Worm (Caenorhabditis elegans): ENCODE measurements around the gene C03B1.4.
A peak's percentile ranks its signal among the peaks of the same experiment; 100 is the strongest.

C03B1.4 gene

DNA sequence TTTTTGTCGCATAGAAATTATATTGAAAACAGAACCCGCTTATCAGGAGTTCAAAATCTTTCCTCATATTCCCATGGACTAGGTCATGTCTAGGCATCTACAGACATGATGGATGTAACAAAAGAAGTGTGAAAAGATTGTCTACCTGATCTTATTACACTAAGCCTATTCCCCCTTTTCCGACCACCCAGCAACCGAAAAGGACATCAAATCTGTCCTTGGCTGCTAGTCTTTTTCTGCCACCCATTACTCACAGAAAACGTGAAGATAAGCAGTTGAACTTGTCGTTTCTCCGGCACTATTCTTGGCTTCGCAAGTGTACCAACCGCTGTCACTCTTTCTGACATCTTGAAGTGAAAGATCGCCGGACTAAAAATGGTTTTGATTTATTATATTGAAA is 18.6 kb downstream of the C03B1.4 start:
- no peak for TF ChIP-seq ZK546.5 (tag; optimal IDR thresholded peaks at IDR 0.05)
- TF ChIP-seq nhr-23 (tag; optimal IDR thresholded peaks at IDR 0.05) = peak; percentile 4
- TF ChIP-seq ceh-16 (tag; optimal IDR thresholded peaks at IDR 0.05) = no peak
- peak; percentile 85 for TF ChIP-seq elt-1 (tag; optimal IDR thresholded peaks at IDR 0.05)
- peak; percentile 86 for TF ChIP-seq nhr-25 (tag; optimal IDR thresholded peaks at IDR 0.05)

DNA sequence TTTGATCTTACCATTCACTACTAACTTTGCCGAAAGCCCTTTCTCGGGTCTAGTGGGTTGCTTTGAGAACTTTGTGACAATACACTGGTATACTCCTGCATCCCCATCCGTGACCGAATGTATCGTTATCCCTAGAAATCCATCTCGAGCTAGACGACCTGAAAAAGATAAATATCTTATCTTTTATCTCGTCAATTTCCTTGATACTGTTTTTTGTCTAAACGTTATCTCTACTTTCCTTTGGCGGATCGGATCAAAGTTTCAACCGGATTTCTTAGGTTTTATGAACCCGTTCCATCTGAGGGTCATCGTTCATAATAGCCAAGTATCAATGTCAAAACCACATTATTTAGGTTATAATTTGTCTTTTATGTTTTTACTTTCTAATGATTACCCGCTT is 20.2 kb downstream of the C03B1.4 start:
- TF ChIP-seq mdl-1 (tag; optimal IDR thresholded peaks at IDR 0.05) = no peak
- peak; percentile 55 for TF ChIP-seq elt-1 (tag; optimal IDR thresholded peaks at IDR 0.05)

DNA sequence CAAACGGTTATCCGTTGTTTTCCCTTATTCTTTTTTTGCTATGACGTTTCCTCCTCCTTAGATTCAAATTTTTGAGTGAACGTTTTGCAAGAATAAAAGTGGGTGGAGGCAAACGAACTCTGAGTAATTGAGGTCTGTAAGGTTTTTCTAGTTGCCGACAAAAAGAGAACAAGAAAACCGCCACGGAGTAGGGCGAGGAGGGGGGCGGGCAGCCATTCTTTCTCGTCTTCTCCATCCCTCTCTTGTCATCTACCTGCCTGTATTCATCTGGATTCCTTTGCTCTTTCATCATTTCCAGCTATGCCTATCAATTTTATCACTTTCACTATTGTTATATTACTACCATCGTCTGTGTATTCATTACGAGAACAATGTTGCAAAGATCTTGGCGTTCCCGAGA is 20.9 kb downstream of the C03B1.4 start, which contains the start of gene igdb-3:
Gene igdb-3 (plus strand): TSS at position 301 of the 400 bp plus-strand sequence.
- TF ChIP-seq tbx-2 (tag; optimal IDR thresholded peaks at IDR 0.05) = no peak
- TF ChIP-seq hmg-11 (tag; optimal IDR thresholded peaks at IDR 0.05) = no peak
- no peak for TF ChIP-seq pha-4 (tag; optimal IDR thresholded peaks at IDR 0.05)
- no peak for TF ChIP-seq sea-2 (GFP tag; optimal IDR thresholded peaks at IDR 0.05)
- no peak for TF ChIP-seq ztf-4 (tag; optimal IDR thresholded peaks at IDR 0.05)
- TF ChIP-seq pqm-1 (tag; optimal IDR thresholded peaks at IDR 0.05) = no peak
- no peak for TF ChIP-seq jun-1 (tag; optimal IDR thresholded peaks at IDR 0.05)
- TF ChIP-seq nhr-23 (tag; optimal IDR thresholded peaks at IDR 0.05) = no peak
- TF ChIP-seq lin-15B (tag; optimal IDR thresholded peaks at IDR 0.05) = no peak

DNA sequence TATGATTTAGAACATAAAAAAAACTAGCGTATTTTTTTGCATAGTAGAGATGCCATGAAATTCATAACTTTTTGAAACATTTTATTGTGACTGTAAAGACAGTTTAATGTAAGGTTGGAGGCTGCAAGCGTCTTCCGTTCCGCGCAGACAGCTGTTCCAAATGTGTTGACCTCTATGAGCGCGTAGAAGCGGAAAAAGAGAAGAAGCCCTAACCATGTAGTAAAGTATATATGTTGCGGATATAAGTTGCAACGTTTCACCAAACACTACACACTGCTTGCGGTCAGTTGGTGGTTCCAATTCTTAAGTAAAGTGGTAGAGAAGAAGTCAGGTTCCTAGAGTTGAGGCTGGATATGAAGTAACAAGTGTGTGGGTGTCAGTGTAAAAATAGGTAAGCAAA is 24.3 kb downstream of the C03B1.4 start:
- no peak for TF ChIP-seq ZK546.5 (tag; optimal IDR thresholded peaks at IDR 0.05)

DNA sequence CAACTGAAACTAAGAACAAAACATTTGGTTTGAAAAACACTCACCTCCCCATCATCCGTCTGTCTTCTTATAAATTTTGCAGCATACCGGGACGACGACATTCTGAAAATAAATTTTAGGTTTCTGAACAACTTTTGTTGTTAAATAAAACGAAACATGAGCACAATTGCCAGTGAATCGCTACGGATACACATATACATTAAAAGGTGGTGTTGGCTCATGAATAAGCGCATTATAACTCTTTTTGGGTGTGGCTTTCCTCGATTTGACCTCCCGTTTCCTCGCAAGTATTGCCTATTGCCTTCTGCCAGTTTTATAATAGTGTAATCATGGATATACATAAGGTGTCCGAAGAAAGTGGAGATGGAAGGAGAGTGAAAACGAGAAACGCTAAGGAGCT is 27.2 kb downstream of the C03B1.4 start, which contains the start of gene igcm-2:
Gene igcm-2 (minus strand): TSS at position 101 of the 400 bp plus-strand sequence.
- TF ChIP-seq pha-4 (tag; optimal IDR thresholded peaks at IDR 0.05) = no peak
- TF ChIP-seq ceh-9 (tag; optimal IDR thresholded peaks at IDR 0.05) = no peak
- TF ChIP-seq aly-2 (tag; optimal IDR thresholded peaks at IDR 0.05) = no peak
- TF ChIP-seq mml-1 (tag; optimal IDR thresholded peaks at IDR 0.05) = no peak
- no peak for TF ChIP-seq R02D3.7 (tag; optimal IDR thresholded peaks at IDR 0.05)
- TF ChIP-seq jun-1 (tag; optimal IDR thresholded peaks at IDR 0.05) = no peak
- no peak for TF ChIP-seq ztf-11 (tag; optimal IDR thresholded peaks at IDR 0.05)
- TF ChIP-seq mdl-1 (tag; optimal IDR thresholded peaks at IDR 0.05) = no peak
- TF ChIP-seq unc-39 (tag; optimal IDR thresholded peaks at IDR 0.05) = no peak
- no peak for TF ChIP-seq egl-27 (tag; optimal IDR thresholded peaks at IDR 0.05)
- no peak for TF ChIP-seq elt-3 (tag; optimal IDR thresholded peaks at IDR 0.05)
- no peak for TF ChIP-seq nfya-1 (tag; optimal IDR thresholded peaks at IDR 0.05; ENCODE audit: insufficient read depth)
- no peak for TF ChIP-seq lin-39 (tag; optimal IDR thresholded peaks at IDR 0.05)
- TF ChIP-seq ceh-28 (tag; optimal IDR thresholded peaks at IDR 0.05) = no peak
- no peak for TF ChIP-seq fos-1 (tag; optimal IDR thresholded peaks at IDR 0.05)

DNA sequence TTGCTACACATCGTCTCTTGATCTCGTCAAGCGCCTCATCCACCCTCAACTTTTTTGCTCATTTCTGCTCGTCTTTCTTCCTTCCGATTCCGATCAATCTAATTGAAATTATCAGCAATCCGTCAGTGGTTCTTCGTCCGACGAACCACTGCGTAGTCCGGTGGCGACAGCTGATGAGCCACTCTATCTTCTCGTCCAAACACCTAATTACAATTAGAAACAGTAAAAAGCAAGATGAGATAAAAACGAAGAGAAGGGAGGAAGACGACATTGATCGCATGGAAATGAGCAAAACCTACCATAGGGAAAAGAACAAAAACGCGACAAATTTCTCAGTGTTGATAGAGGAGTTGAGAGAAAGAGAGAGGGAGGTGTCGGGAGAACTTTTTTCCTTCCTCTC is 35.2 kb downstream of the C03B1.4 start:
- TF ChIP-seq elt-3 (tag; optimal IDR thresholded peaks at IDR 0.05) (no peak), nhr-76 (tag; optimal IDR thresholded peaks at IDR 0.05) (no peak), nfya-1 (tag; optimal IDR thresholded peaks at IDR 0.05; ENCODE audit: insufficient read depth) (peak; percentile 10)

DNA sequence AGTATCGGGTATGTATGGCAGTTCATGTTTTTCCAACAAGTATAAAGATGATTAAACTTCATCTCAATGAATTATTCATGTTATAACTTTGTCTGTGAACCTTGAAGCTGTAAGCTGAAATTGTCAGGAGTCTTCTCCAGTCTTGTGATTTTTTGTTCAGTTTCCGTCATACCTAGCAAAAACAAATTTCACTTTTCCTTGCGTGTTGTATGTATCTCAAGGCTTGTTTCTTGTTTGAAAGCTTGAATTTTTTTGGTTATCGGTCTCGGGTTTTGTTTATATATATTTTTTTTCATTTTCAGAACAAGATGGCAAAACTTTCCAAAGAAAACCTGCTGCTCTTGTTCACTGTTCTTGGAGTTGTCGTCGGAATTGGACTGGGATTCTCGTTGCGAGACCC is 38.8 kb downstream of the C03B1.4 start, which contains the start of gene glt-4:
Gene glt-4 (plus strand): TSS at position 301 of the 400 bp plus-strand sequence.
- TF ChIP-seq hmg-11 (tag; optimal IDR thresholded peaks at IDR 0.05) (no peak), lin-15B (tag; optimal IDR thresholded peaks at IDR 0.05) (no peak), nhr-67 (tag; optimal IDR thresholded peaks at IDR 0.05) (no peak), R02D3.7 (tag; optimal IDR thresholded peaks at IDR 0.05) (no peak), pqm-1 (tag; optimal IDR thresholded peaks at IDR 0.05) (no peak), fkh-2 (tag; optimal IDR thresholded peaks at IDR 0.05) (no peak), ceh-16 (tag; optimal IDR thresholded peaks at IDR 0.05) (no peak), nhr-76 (tag; optimal IDR thresholded peaks at IDR 0.05) (no peak), jun-1 (tag; optimal IDR thresholded peaks at IDR 0.05) (no peak)
